Fruit fly (Drosophila melanogaster): Measurements from ENCODE around the gene CG17841.

The CG17841 gene

dm6 chrX:10367801-10368203 is at the start of gene CG17841:
CG17841 (plus strand) TSS chrX:10368052.
- TF ChIP-seq CG34367 (tag; optimal IDR thresholded peaks at IDR 0.05) (no peak), CG12605 (GFP tag; IDR thresholded peaks at IDR 0.05) (0 out of 2 replicates have a peak, but pooled peaks have one; percentile 20), CG9948 (tag; optimal IDR thresholded peaks at IDR 0.05) (no peak), rn (GFP tag; IDR thresholded peaks at IDR 0.05) (no peak), CG8301 (tag; optimal IDR thresholded peaks at IDR 0.05) (no peak)

DNA sequence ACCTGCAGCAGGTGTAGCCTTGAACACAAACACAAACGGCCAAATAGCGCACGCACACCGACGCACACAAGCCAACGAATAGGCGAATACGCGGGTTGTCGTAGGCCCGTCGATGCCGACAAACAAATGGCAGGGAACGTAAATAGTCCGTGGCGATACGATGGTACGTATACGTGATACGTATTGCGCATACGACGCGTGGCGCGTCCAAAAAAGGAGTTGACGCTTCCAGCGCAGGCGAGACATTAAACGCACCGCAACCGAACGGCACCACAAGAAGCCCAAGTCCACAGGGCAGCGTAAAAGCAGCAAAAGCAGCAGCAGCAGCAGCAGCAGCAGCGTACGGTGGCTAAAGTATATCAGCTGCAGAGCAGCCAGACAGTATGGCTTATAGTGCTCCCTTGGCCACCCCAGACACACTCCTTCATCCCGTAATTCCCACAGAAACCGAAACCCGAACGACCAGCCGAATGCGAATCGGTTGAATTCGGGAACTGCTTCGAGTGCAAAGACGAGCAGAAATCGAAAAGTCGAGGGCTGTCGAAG is 49.4 kb upstream of the CG17841 start:
- TF ChIP-seq CG8301 (tag; optimal IDR thresholded peaks at IDR 0.05) (no peak), Snoo (tag; optimal IDR thresholded peaks at IDR 0.05) (no peak), rn (GFP tag; IDR thresholded peaks at IDR 0.05) (no peak), Ets98B (GFP tag; IDR thresholded peaks at IDR 0.05) (no peak), EcR (GFP tag; optimal IDR thresholded peaks at IDR 0.05) (no peak), CG13204 (GFP tag; optimal IDR thresholded peaks at IDR 0.05) (peak; percentile 13), Pif1B (GFP tag; optimal IDR thresholded peaks at IDR 0.05) (peak; percentile 28), CG9948 (tag; optimal IDR thresholded peaks at IDR 0.05) (no peak), gl (tag; optimal IDR thresholded peaks at IDR 0.05) (no peak), CG14655 (GFP tag; optimal IDR thresholded peaks at IDR 0.05) (no peak), CG12605 (GFP tag; IDR thresholded peaks at IDR 0.05) (no peak), CG15710 (tag; optimal IDR thresholded peaks at IDR 0.05) (no peak), CG10348 (GFP tag; IDR thresholded peaks at IDR 0.05) (no peak), fd96Ca (GFP tag; IDR thresholded peaks at IDR 0.05) (no peak), CG4496 (GFP tag; IDR thresholded peaks at IDR 0.05) (no peak; the same call in 2 of the 3 replicates), CG8159 (tag; optimal IDR thresholded peaks at IDR 0.05) (no peak), CG32121 (GFP tag; IDR thresholded peaks at IDR 0.05) (no peak)

- TF ChIP-seq CG14655 (GFP tag; optimal IDR thresholded peaks at IDR 0.05) (peak; percentile 10), Snoo (tag; optimal IDR thresholded peaks at IDR 0.05) (no peak), CG8159 (tag; optimal IDR thresholded peaks at IDR 0.05) (peak; percentile 16), CG32121 (GFP tag; IDR thresholded peaks at IDR 0.05) (peak; percentile 30; the same call in 1 of the 2 replicates), Pif1A (GFP tag; optimal IDR thresholded peaks at IDR 0.05) (peak; percentile 13)
Measured at dm6 chrX:10318962-10319571, 48.8 kb upstream of the CG17841 start.

DNA sequence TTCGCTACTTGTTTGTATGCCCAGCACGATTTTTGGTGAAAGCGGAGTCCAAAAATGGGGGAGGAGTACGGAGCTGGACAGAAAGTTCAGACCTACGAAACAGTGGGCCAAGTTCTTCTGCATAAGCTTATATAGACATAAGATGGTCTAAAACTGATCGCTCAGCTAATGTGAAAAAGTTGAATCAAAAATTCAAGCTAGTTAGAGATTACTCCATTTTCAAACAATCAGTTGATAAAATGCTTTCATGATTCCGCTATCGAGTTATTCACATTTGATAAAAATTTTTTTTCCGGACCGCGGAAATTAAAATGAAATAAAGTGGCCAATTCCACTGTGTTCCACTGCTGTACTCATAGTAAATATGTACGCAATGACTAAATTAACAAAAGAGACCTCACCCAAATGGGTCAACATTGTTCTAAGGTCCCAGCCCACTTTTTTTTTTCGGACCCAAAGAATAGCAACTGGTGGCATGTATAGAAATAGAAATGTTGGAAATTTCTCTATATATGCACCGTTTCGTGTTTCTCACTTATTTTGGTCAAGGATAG is 47.4 kb upstream of the CG17841 start:
- TF ChIP-seq D1 (tag; optimal IDR thresholded peaks at IDR 0.05) (no peak), CG8301 (tag; optimal IDR thresholded peaks at IDR 0.05) (no peak), CG4496 (GFP tag; IDR thresholded peaks at IDR 0.05) (no peak), CG9948 (tag; optimal IDR thresholded peaks at IDR 0.05) (no peak), Snoo (tag; optimal IDR thresholded peaks at IDR 0.05) (no peak), CG10348 (GFP tag; IDR thresholded peaks at IDR 0.05) (no peak), Pif1A (GFP tag; optimal IDR thresholded peaks at IDR 0.05) (no peak), rn (GFP tag; IDR thresholded peaks at IDR 0.05) (no peak), gl (tag; optimal IDR thresholded peaks at IDR 0.05) (no peak), fd96Ca (GFP tag; IDR thresholded peaks at IDR 0.05) (no peak), CG13204 (GFP tag; optimal IDR thresholded peaks at IDR 0.05) (no peak), CG8159 (tag; optimal IDR thresholded peaks at IDR 0.05) (no peak), CG34367 (tag; optimal IDR thresholded peaks at IDR 0.05) (no peak), CG17806 (tag; optimal IDR thresholded peaks at IDR 0.05) (no peak), CG14655 (GFP tag; optimal IDR thresholded peaks at IDR 0.05) (no peak), Pif1B (GFP tag; optimal IDR thresholded peaks at IDR 0.05) (no peak), CG15710 (tag; optimal IDR thresholded peaks at IDR 0.05) (no peak), EcR (GFP tag; optimal IDR thresholded peaks at IDR 0.05) (no peak), Ets98B (GFP tag; IDR thresholded peaks at IDR 0.05) (no peak), CG32121 (GFP tag; IDR thresholded peaks at IDR 0.05) (no peak)

dm6 chrX:10322292-10322691 is 45.6 kb upstream of the CG17841 start:
- TF ChIP-seq rn (GFP tag; IDR thresholded peaks at IDR 0.05) (no peak), CG10348 (GFP tag; IDR thresholded peaks at IDR 0.05) (no peak), CG34367 (tag; optimal IDR thresholded peaks at IDR 0.05) (no peak), CG17806 (tag; optimal IDR thresholded peaks at IDR 0.05) (no peak), CG14655 (GFP tag; optimal IDR thresholded peaks at IDR 0.05) (no peak), gl (tag; optimal IDR thresholded peaks at IDR 0.05) (no peak), Snoo (tag; optimal IDR thresholded peaks at IDR 0.05) (no peak), CG8301 (tag; optimal IDR thresholded peaks at IDR 0.05) (no peak), CG12605 (GFP tag; IDR thresholded peaks at IDR 0.05) (no peak), Ets98B (GFP tag; IDR thresholded peaks at IDR 0.05) (no peak), CG8159 (tag; optimal IDR thresholded peaks at IDR 0.05) (no peak), CG13204 (GFP tag; optimal IDR thresholded peaks at IDR 0.05) (no peak), CG32121 (GFP tag; IDR thresholded peaks at IDR 0.05) (no peak), CG9948 (tag; optimal IDR thresholded peaks at IDR 0.05) (no peak), fd96Ca (GFP tag; IDR thresholded peaks at IDR 0.05) (no peak), Pif1B (GFP tag; optimal IDR thresholded peaks at IDR 0.05) (no peak), D1 (tag; optimal IDR thresholded peaks at IDR 0.05) (no peak), CG15710 (tag; optimal IDR thresholded peaks at IDR 0.05) (no peak), EcR (GFP tag; optimal IDR thresholded peaks at IDR 0.05) (no peak)

Measured in whole organism, pupa.